Worm (Caenorhabditis elegans) whole organism, mixed stage, embryonic: ENCODE measurements around the gene K08D8.5.
A peak's percentile ranks its signal among the peaks of the same experiment; 100 is the strongest.
"Not testable (repeated sequence)": the region's sequence is repeated elsewhere in the genome, so short reads cannot be mapped to it uniquely, and the experiment has no call there.

Source experiments
- M03D4.4 ChIP-seq: sonication (generic microtip); optimal IDR thresholded peaks from 2 replicates; lab custom pipeline; 2017; ENCODE audit warnings: mild to moderate bottlenecking, missing genetic modification characterization, missing compliant biosample characterization
- bed-3 ChIP-seq: fragments of 200-800 bp; sonication (Bioruptor generic); optimal IDR thresholded peaks from 3 replicates; lab custom pipeline; 2018; ENCODE audit warnings: mild to moderate bottlenecking, missing genetic modification characterization, moderate library complexity, missing compliant biosample characterization
- blmp-1 ChIP-seq: fragments of 150-350 bp; optimal IDR thresholded peaks from 2 replicates; lab custom pipeline; 2014; ENCODE audit warnings: missing biosample characterization, missing genetic modification characterization
- ceh-39 ChIP-seq: fragments of 150-350 bp; optimal IDR thresholded peaks from 2 replicates; lab custom pipeline; 2014; ENCODE audit warnings: missing biosample characterization, missing genetic modification characterization
- ceh-43 ChIP-seq: fragments of 200-800 bp; sonication (Bioruptor generic); optimal IDR thresholded peaks from 2 replicates; lab custom pipeline; 2018; ENCODE audit warnings: mild to moderate bottlenecking, missing genetic modification characterization, moderate library complexity, missing compliant biosample characterization
- ceh-83 ChIP-seq: fragments of 200-800 bp; sonication (Bioruptor generic); optimal IDR thresholded peaks from 2 replicates; lab custom pipeline; 2018; ENCODE audit warnings: mild to moderate bottlenecking, missing genetic modification characterization, missing compliant biosample characterization
- ces-1 ChIP-seq: fragments of 150-350 bp; optimal IDR thresholded peaks from 2 replicates; lab custom pipeline; 2014; ENCODE audit warnings: missing biosample characterization, missing genetic modification reagents, missing genetic modification characterization
- cnd-1 ChIP-seq: fragments of 200-800 bp; sonication (Bioruptor generic); optimal IDR thresholded peaks from 2 replicates; lab custom pipeline; 2018; ENCODE audit warnings: mild to moderate bottlenecking, missing genetic modification characterization, missing compliant biosample characterization
- drap-1 ChIP-seq: fragments of 200-800 bp; sonication (Bioruptor generic); optimal IDR thresholded peaks from 3 replicates; lab custom pipeline; 2018; ENCODE audit warnings: mild to moderate bottlenecking, missing genetic modification characterization, missing compliant biosample characterization
- elt-3 ChIP-seq: fragments of 150-350 bp; optimal IDR thresholded peaks from 2 replicates; lab custom pipeline; 2014; ENCODE audit warnings: missing biosample characterization, missing genetic modification characterization
- flh-1 ChIP-seq: fragments of 200-800 bp; sonication (Bioruptor generic); optimal IDR thresholded peaks from 2 replicates; lab custom pipeline; 2018; ENCODE audit warnings: mild to moderate bottlenecking, missing genetic modification characterization, moderate library complexity, missing compliant biosample characterization
- ham-2 ChIP-seq: fragments of 200-800 bp; sonication (Bioruptor generic); optimal IDR thresholded peaks from 2 replicates; lab custom pipeline; 2018; ENCODE audit warnings: mild to moderate bottlenecking, missing genetic modification characterization, missing compliant biosample characterization
- lin-13 ChIP-seq: fragments of 150-350 bp; optimal IDR thresholded peaks from 2 replicates; lab custom pipeline; 2014; ENCODE audit warnings: missing biosample characterization, missing genetic modification characterization
- lin-32 ChIP-seq: fragments of 200-800 bp; sonication (Bioruptor generic); optimal IDR thresholded peaks from 2 replicates; lab custom pipeline; 2018; ENCODE audit warnings: mild to moderate bottlenecking, missing genetic modification characterization, missing compliant biosample characterization
- lsy-2 ChIP-seq: fragments of 150-350 bp; optimal IDR thresholded peaks from 2 replicates; lab custom pipeline; 2014; ENCODE audit warnings: missing biosample characterization, missing genetic modification characterization
- mab-5 ChIP-seq: fragments of 150-350 bp; optimal IDR thresholded peaks from 2 replicates; lab custom pipeline; 2014; ENCODE audit warnings: missing biosample characterization, missing genetic modification characterization
- mls-2 ChIP-seq: sonication (generic microtip); optimal IDR thresholded peaks from 2 replicates; lab custom pipeline; 2016; ENCODE audit warnings: mild to moderate bottlenecking, missing genetic modification characterization, moderate library complexity, missing compliant biosample characterization
- nhr-12 ChIP-seq: fragments of 150-350 bp; optimal IDR thresholded peaks from 2 replicates; lab custom pipeline; 2014; ENCODE audit warnings: missing biosample characterization, missing genetic modification characterization
- nhr-28 ChIP-seq: fragments of 150-350 bp; optimal IDR thresholded peaks from 2 replicates; lab custom pipeline; 2014; ENCODE audit warnings: missing biosample characterization, missing genetic modification characterization
- nhr-76 ChIP-seq: sonication (generic microtip); optimal IDR thresholded peaks from 2 replicates; lab custom pipeline; 2017; ENCODE audit warnings: missing biosample characterization, missing genetic modification characterization
- pha-4 ChIP-seq: fragments of 150-350 bp; optimal IDR thresholded peaks from 2 replicates; lab custom pipeline; 2018; ENCODE audit warnings: missing biosample characterization, missing genetic modification reagents, missing genetic modification characterization
- sem-2 ChIP-seq: fragments of 200-800 bp; sonication (Bioruptor generic); optimal IDR thresholded peaks from 2 replicates; lab custom pipeline; 2018; ENCODE audit warnings: mild to moderate bottlenecking, missing genetic modification characterization, missing compliant biosample characterization
- snpc-4 ChIP-seq: fragments of 150-350 bp; optimal IDR thresholded peaks from 2 replicates; lab custom pipeline; 2014; ENCODE audit warnings: missing biosample characterization, missing genetic modification characterization
- sptf-1 ChIP-seq: sonication (generic microtip); optimal IDR thresholded peaks from 2 replicates; lab custom pipeline; 2017; ENCODE audit warnings: mild to moderate bottlenecking, missing genetic modification characterization, moderate library complexity, missing compliant biosample characterization
- tbx-8 ChIP-seq: fragments of 200-800 bp; sonication (Bioruptor generic); optimal IDR thresholded peaks from 2 replicates; lab custom pipeline; 2018; ENCODE audit warnings: mild to moderate bottlenecking, missing genetic modification characterization, moderate library complexity, missing compliant biosample characterization
- unc-120 ChIP-seq: sonication (generic microtip); optimal IDR thresholded peaks from 2 replicates; lab custom pipeline; 2017; ENCODE audit warnings: missing genetic modification characterization, missing compliant biosample characterization; ENCODE audit not compliant: poor library complexity, severe bottlenecking
- unc-39 ChIP-seq: fragments of 150-350 bp; optimal IDR thresholded peaks from 2 replicates; lab custom pipeline; 2014; ENCODE audit warnings: missing biosample characterization, missing genetic modification characterization
- zip-8 ChIP-seq: fragments of 150-350 bp; optimal IDR thresholded peaks from 2 replicates; lab custom pipeline; 2014; ENCODE audit warnings: missing biosample characterization, missing genetic modification characterization
- ztf-11 ChIP-seq: fragments of 150-350 bp; optimal IDR thresholded peaks from 2 replicates; lab custom pipeline; 2014; ENCODE audit warnings: missing biosample characterization, missing genetic modification characterization

Gene K08D8.5

DNA sequence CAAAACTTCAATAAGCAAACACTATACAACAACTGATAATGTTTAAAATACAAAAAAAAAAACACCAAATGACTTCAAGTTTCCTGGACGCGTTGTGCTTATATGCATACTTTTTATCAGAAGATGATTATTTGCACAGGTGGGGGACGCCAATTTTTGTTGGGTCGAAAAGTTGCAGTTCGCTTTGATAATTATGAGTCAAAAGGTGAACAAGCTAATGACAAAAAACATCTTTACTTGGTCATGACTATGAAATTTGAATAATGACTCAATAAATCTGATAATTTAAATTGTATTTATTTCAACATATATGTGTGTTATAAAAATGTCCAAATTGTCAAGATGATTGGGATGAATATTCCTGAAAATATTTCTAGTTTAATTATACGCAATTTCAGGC is 28.7 kb downstream of the K08D8.5 start, which contains the start of gene ZK896.4:
TSS of gene ZK896.4 (minus strand) at position 101 of the 400 bp plus-strand sequence.
- TF ChIP-seq tbx-8 (GFP tag; lab: Kevin White, UChicago): no peak
- TF ChIP-seq, all 35 proteins: peak for 0

DNA sequence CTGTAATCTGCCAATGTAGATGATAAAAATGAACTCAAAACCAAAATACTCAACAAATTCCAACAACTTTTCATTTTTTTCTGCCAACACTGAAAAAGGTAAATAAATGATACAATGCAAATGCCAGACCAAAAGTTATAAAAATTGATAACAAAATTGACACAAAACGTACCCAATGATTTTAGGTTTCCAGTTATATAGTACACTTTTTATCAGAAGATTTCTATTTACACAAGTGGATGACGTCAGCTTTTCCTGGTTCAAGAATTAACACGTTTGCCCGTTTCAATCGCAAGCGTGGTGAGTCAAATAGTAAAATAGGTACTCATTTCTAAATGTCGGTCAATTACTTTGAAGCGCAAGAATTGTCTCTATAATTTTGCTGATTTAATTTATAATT is 32.4 kb downstream of the K08D8.5 start, which contains the start of gene ZK896.5:
TSS of gene ZK896.5 (minus strand) at position 89 of the 400 bp plus-strand sequence.
- no peak for TF ChIP-seq ceh-83
- TF ChIP-seq lsy-2 (tag; lab: Kevin White, UChicago): no peak
- TF ChIP-seq nhr-12 (tag; lab: Kevin White, UChicago): no peak
- TF ChIP-seq ztf-11 (tag; lab: Kevin White, UChicago): no peak
- no peak for TF ChIP-seq ceh-39 (tag; lab: Kevin White, UChicago)
- no peak for TF ChIP-seq lin-13
- no peak for TF ChIP-seq zip-8 (tag; lab: Kevin White, UChicago)
- no peak for TF ChIP-seq sptf-1 (tag; lab: Kevin White, UChicago)
- no peak for TF ChIP-seq nhr-28 (tag; lab: Kevin White, UChicago)
- no peak for TF ChIP-seq bed-3 (GFP tag; lab: Kevin White, UChicago)
- TF ChIP-seq, all 35 proteins: peak for 0

DNA sequence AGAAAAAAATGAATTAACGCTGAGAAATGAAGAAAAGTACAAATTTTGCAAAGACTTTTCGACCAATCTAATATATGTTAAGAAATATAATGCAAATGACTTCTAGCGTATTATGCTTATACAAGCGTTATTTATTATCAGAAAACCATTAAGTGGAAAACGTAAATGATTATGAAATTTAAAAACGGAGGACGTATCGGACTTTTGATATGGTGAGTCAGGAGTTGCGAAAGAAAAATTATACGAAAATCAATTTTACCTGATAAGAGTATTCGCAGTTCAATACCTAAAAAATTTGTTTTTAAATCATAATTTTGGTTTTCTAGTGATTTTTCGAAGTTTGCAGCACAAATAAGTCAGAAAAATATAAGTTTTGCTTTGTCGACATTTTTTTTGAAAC is 35.4 kb downstream of the K08D8.5 start:
- TF ChIP-seq lin-32 (GFP tag; lab: Kevin White, UChicago) (no peak), sem-2 (GFP tag; lab: Kevin White, UChicago) (no peak), unc-39 (tag; lab: Kevin White, UChicago) (no peak), mab-5 (tag; lab: Kevin White, UChicago) (no peak), pha-4 (tag; lab: Kevin White, UChicago) (no peak), nhr-76 (tag; lab: Kevin White, UChicago) (no peak), ces-1 (GFP tag; lab: Kevin White, UChicago) (no peak), ham-2 (GFP tag; lab: Kevin White, UChicago) (no peak), M03D4.4 (tag; lab: Kevin White, UChicago) (no peak), nhr-28 (tag; lab: Kevin White, UChicago) (no peak), cnd-1 (tag; lab: Kevin White, UChicago) (no peak), lsy-2 (tag; lab: Kevin White, UChicago) (no peak), ceh-43 (no peak), tbx-8 (GFP tag; lab: Kevin White, UChicago) (no peak), ceh-39 (tag; lab: Kevin White, UChicago) (no peak)

DNA sequence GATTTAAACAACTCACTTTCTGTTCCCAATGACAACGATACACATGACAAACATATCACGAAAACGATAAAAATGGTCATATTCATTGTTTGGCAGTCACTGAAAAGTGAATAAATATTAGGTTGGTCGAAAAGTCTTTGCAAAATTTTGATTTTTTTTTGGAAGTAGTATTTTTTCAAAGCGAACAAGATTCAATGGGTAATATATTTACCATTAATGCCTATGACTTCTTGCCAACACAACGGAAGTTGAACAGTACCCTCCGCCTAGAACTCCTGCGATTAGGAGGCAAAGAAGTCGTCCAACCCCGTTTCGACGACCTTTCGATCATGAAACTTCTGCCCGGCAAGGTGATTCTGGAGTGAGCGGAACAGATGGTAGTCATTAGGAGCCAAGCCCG is 36.7 kb downstream of the K08D8.5 start, which contains the start of gene ZK896.1:
TSS of gene ZK896.1 (minus strand) at position 101 of the 400 bp plus-strand sequence.
- TF ChIP-seq unc-120 (tag; lab: Kevin White, UChicago); ceh-83; drap-1: not testable (repeated sequence)
- TF ChIP-seq, all 35 proteins: peak for 0; not testable (repeated sequence) for 35

DNA sequence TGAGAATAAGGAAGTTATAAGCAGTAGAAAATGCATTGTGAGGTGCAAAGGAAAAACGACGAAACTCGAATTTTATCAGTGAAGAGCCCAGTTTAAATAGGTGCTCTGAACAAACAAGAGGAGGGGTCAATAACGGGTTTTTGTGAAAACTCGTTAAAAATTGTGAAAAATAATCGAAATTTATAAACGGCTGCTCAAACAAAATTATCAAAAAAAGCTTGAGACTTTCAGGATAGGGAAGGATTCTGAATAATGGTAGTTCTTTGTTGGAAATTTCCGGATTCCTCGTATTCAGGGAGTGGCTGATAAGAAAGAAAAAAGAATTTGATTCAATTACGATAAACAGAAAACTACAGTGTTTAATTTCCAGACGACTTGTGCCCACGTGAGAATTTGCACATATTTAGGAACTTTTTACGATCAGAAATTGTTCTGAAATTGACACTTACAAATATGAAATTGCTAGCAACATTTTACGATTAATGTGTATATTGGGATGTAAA is 40.4 kb downstream of the K08D8.5 start, which contains the start of gene clec-187:
TSS of gene clec-187 (minus strand) at position 51 of the 503 bp plus-strand sequence.
- TF ChIP-seq elt-3 (no peak), flh-1 (GFP tag; lab: Kevin White, UChicago) (no peak), drap-1 (no peak), ztf-11 (tag; lab: Kevin White, UChicago) (no peak), mab-5 (tag; lab: Kevin White, UChicago) (no peak), bed-3 (GFP tag; lab: Kevin White, UChicago) (no peak), cnd-1 (tag; lab: Kevin White, UChicago) (no peak), ceh-83 (no peak), ceh-39 (tag; lab: Kevin White, UChicago) (no peak), blmp-1 (tag; lab: Kevin White, UChicago) (no peak), mls-2 (tag; lab: Kevin White, UChicago) (no peak), zip-8 (tag; lab: Kevin White, UChicago) (no peak)

DNA sequence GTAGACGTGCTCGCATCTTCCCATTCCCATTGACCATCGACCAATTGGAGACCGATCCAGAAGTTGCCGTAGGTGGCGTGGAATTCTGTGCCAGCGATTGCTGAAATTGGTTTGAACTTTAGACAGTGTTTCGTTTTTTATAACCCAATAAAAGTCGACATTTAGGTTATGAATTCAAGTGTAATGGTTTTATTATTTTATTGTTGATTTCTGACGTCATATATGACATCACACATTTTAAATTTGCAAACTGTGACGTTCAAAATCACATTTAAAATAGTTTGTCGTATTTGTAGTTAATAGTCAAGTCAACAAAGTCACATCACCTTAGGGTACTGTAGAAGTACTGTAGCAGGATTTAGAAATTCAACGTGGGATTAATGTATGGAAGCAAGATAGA is 41.6 kb downstream of the K08D8.5 start:
- TF ChIP-seq snpc-4 (tag; lab: Kevin White, UChicago) (no peak), zip-8 (tag; lab: Kevin White, UChicago) (peak; percentile 84)
